Fruit fly (Drosophila melanogaster) whole organism, embryonic: ENCODE results near the gene Mbs.
A peak's percentile ranks its signal among the peaks of the same experiment; 100 is the strongest.

Experiments
- ATbp ChIP-seq: fragments of 200-800 bp; sonication (Bioruptor generic); optimal IDR thresholded peaks from 2 replicates; lab custom pipeline; 2017; ENCODE audit warnings: missing biosample characterization, mild to moderate bottlenecking, missing genetic modification characterization, missing genetic modification reagents
- Abd-B ChIP-seq: fragments of 200-800 bp; sonication (Bioruptor generic); optimal IDR thresholded peaks from 2 replicates; lab custom pipeline; 2018; ENCODE audit warnings: missing biosample characterization, mild to moderate bottlenecking, missing genetic modification characterization, moderate library complexity
- Awh ChIP-seq: fragments of 200-800 bp; sonication (Bioruptor generic); IDR thresholded peaks from 2 replicates; pipeline ENCODE4, ENCODE4 v1.3.6; 2022; ENCODE audit warnings: missing biosample characterization, missing genetic modification characterization
- CG11456 ChIP-seq: fragments of 200-800 bp; sonication (Bioruptor generic); IDR thresholded peaks from 3 replicates; pipeline ENCODE4 v1.3.6; 2022; ENCODE audit warnings: missing biosample characterization, missing genetic modification characterization
- CG11723 ChIP-seq: fragments of 200-800 bp; sonication (Bioruptor generic); optimal IDR thresholded peaks from 2 replicates; lab custom pipeline; 2017; ENCODE audit warnings: missing biosample characterization, mild to moderate bottlenecking, missing genetic modification characterization
- CG12071 ChIP-seq: fragments of 200-800 bp; sonication (Bioruptor generic); optimal IDR thresholded peaks from 3 replicates; lab custom pipeline; 2018; ENCODE audit warnings: missing biosample characterization, mild to moderate bottlenecking, missing genetic modification characterization
- CG12659 ChIP-seq: fragments of 200-800 bp; sonication (Bioruptor generic); optimal IDR thresholded peaks from 3 replicates; lab custom pipeline; 2017; ENCODE audit warnings: mild to moderate bottlenecking, missing biosample characterization, missing genetic modification reagents, missing genetic modification characterization
- CG12942 ChIP-seq: fragments of 200-800 bp; sonication (Bioruptor generic); optimal IDR thresholded peaks from 3 replicates; lab custom pipeline; 2016; ENCODE audit warnings: missing biosample characterization, missing genetic modification characterization
- CG14014 ChIP-seq: fragments of 200-800 bp; sonication (Bioruptor generic); IDR thresholded peaks from 2 replicates; pipeline ENCODE4 v1.3.6; 2022; ENCODE audit warnings: missing biosample characterization, missing genetic modification characterization
- CG14667 ChIP-seq: fragments of 200-800 bp; sonication (Bioruptor generic); IDR thresholded peaks from 2 replicates; pipeline ENCODE4 v1.3.6; 2022; ENCODE audit warnings: missing biosample characterization, missing genetic modification characterization
- CG15514 ChIP-seq: fragments of 200-800 bp; sonication (Bioruptor generic); optimal IDR thresholded peaks from 3 replicates; lab custom pipeline; 2017; ENCODE audit warnings: missing biosample characterization, missing genetic modification characterization, mild to moderate bottlenecking, moderate library complexity, missing genetic modification reagents
- CG18476 ChIP-seq: fragments of 200-800 bp; sonication (Bioruptor generic); optimal IDR thresholded peaks from 2 replicates; lab custom pipeline; 2016; ENCODE audit warnings: missing biosample characterization, mild to moderate bottlenecking, missing genetic modification characterization
- CG2875 ChIP-seq: fragments of 200-800 bp; sonication (Bioruptor generic); optimal IDR thresholded peaks from 2 replicates; lab custom pipeline; 2017; ENCODE audit warnings: missing biosample characterization, mild to moderate bottlenecking, missing genetic modification characterization, missing genetic modification reagents
- CG31441 ChIP-seq: fragments of 200-800 bp; sonication (Bioruptor generic); IDR thresholded peaks from 2 replicates; pipeline ENCODE4 v1.3.6; 2022; ENCODE audit warnings: missing biosample characterization, missing genetic modification characterization
- CG3838 ChIP-seq: fragments of 200-800 bp; sonication (Bioruptor generic); optimal IDR thresholded peaks from 3 replicates; lab custom pipeline; 2016; ENCODE audit warnings: missing biosample characterization, missing genetic modification characterization
- CG4617 ChIP-seq: fragments of 200-800 bp; sonication (Bioruptor generic); optimal IDR thresholded peaks from 3 replicates; lab custom pipeline; 2016; ENCODE audit warnings: missing biosample characterization, missing genetic modification characterization, borderline replicate concordance
- CG4820 ChIP-seq: fragments of 200-800 bp; sonication (Bioruptor generic); optimal IDR thresholded peaks from 3 replicates; lab custom pipeline; 2016; ENCODE audit warnings: missing biosample characterization, missing genetic modification characterization
- CG7987 ChIP-seq: fragments of 200-800 bp; sonication (Bioruptor generic); optimal IDR thresholded peaks from 2 replicates; lab custom pipeline; 2018; ENCODE audit warnings: missing biosample characterization, mild to moderate bottlenecking, missing genetic modification characterization, moderate library complexity
- CG8388 ChIP-seq: fragments of 200-800 bp; sonication (Bioruptor generic); optimal IDR thresholded peaks from 2 replicates; lab custom pipeline; 2019; ENCODE audit warnings: missing biosample characterization, mild to moderate bottlenecking, missing genetic modification characterization, moderate library complexity
- CG9215 ChIP-seq: fragments of 200-800 bp; sonication (Bioruptor generic); IDR thresholded peaks from 2 replicates; pipeline ENCODE4 v1.3.6; 2022; ENCODE audit warnings: missing biosample characterization, missing genetic modification characterization
- Doc3 ChIP-seq: fragments of 200-800 bp; sonication (Bioruptor generic); IDR thresholded peaks from 3 replicates; pipeline ENCODE4 v1.3.6; 2022; ENCODE audit warnings: missing biosample characterization, missing genetic modification characterization; ENCODE audit not compliant: partially characterized antibody
- HLH3B ChIP-seq: fragments of 200-800 bp; sonication (Bioruptor generic); IDR thresholded peaks from 2 replicates; pipeline ENCODE4 v1.3.6; 2022; ENCODE audit warnings: missing biosample characterization, missing genetic modification characterization
- Max ChIP-seq: fragments of 200-800 bp; sonication (Bioruptor generic); optimal IDR thresholded peaks from 2 replicates; lab custom pipeline; 2016; ENCODE audit warnings: missing biosample characterization, mild to moderate bottlenecking, missing genetic modification characterization
- Scr ChIP-seq: fragments of 200-800 bp; sonication (Bioruptor generic); IDR thresholded peaks from 2 replicates; pipeline ENCODE4 v1.3.6; 2022; ENCODE audit warnings: missing biosample characterization, missing genetic modification characterization; ENCODE audit not compliant: partially characterized antibody
- Sin3A ChIP-seq: fragments of >200 bp; optimal IDR thresholded peaks from 2 replicates; lab custom pipeline; 2018
- Sox102F ChIP-seq: fragments of 200-800 bp; sonication (Bioruptor generic); optimal IDR thresholded peaks from 2 replicates; lab custom pipeline; 2018; ENCODE audit warnings: missing biosample characterization, mild to moderate bottlenecking, missing genetic modification characterization, moderate library complexity
- Spps ChIP-seq: fragments of 200-800 bp; sonication (Bioruptor generic); optimal IDR thresholded peaks from 2 replicates; lab custom pipeline; 2018; ENCODE audit warnings: missing biosample characterization, mild to moderate bottlenecking, missing genetic modification characterization
- Sry-δ ChIP-seq: fragments of 200-800 bp; sonication (Bioruptor generic); optimal IDR thresholded peaks from 2 replicates; lab custom pipeline; 2016; ENCODE audit warnings: missing biosample characterization, missing genetic modification characterization
- Ssrp ChIP-seq: fragments of 200-800 bp; sonication (Bioruptor generic); optimal IDR thresholded peaks from 2 replicates; lab custom pipeline; 2018; ENCODE audit warnings: missing biosample characterization, mild to moderate bottlenecking, missing genetic modification characterization, moderate library complexity
- br ChIP-seq: fragments of >200 bp; optimal IDR thresholded peaks from 2 replicates; lab custom pipeline; 2017
- cas ChIP-seq: fragments of 200-800 bp; sonication (Bioruptor generic); IDR thresholded peaks from 2 replicates; pipeline ENCODE4 v1.3.6; 2022; ENCODE audit warnings: missing biosample characterization, missing genetic modification characterization
- dan ChIP-seq: fragments of 200-800 bp; sonication (Bioruptor generic); IDR thresholded peaks from 2 replicates; pipeline ENCODE4 v1.3.6; 2022; ENCODE audit warnings: missing biosample characterization, missing genetic modification characterization
- gcm ChIP-seq: fragments of 200-800 bp; sonication (Bioruptor generic); optimal IDR thresholded peaks from 2 replicates; lab custom pipeline; 2019; ENCODE audit warnings: missing biosample characterization, mild to moderate bottlenecking, missing genetic modification characterization, moderate library complexity
- hb ChIP-seq: fragments of 200-800 bp; sonication (Bioruptor generic); IDR thresholded peaks from 3 replicates; pipeline ENCODE4 v1.3.6; 2022; ENCODE audit warnings: missing biosample characterization, missing genetic modification characterization; ENCODE audit not compliant: partially characterized antibody
- ind ChIP-seq: fragments of 200-800 bp; sonication (Bioruptor generic); optimal IDR thresholded peaks from 3 replicates; lab custom pipeline; 2016; ENCODE audit warnings: missing biosample characterization, missing genetic modification characterization
- insv ChIP-seq, 2 experiments: fragments of 200-800 bp; sonication (Bioruptor generic); optimal IDR thresholded peaks; 3 replicates each; lab custom pipeline; 2016 to 2018; ENCODE audit warnings: missing biosample characterization in 2 of 2, missing genetic modification characterization in 2 of 2
- kay ChIP-seq: fragments of 200-800 bp; sonication (Bioruptor generic); optimal IDR thresholded peaks from 2 replicates; lab custom pipeline; 2016; ENCODE audit warnings: missing biosample characterization, missing genetic modification characterization
- ken ChIP-seq: fragments of 200-800 bp; sonication (Bioruptor generic); IDR thresholded peaks from 3 replicates; pipeline ENCODE4 v1.3.6; 2022; ENCODE audit warnings: missing biosample characterization, missing genetic modification characterization
- nerfin-1 ChIP-seq: fragments of 200-800 bp; sonication (Bioruptor generic); optimal IDR thresholded peaks from 3 replicates; lab custom pipeline; 2019; ENCODE audit warnings: missing biosample characterization, mild to moderate bottlenecking, missing genetic modification characterization, moderate library complexity
- oc ChIP-seq: fragments of 200-800 bp; sonication (Bioruptor generic); optimal IDR thresholded peaks from 2 replicates; lab custom pipeline; 2018; ENCODE audit warnings: missing biosample characterization, mild to moderate bottlenecking, missing genetic modification characterization, moderate library complexity
- pan ChIP-seq, 4 experiments: fragments of >200 bp in 3 of 4; fragments of 200-800 bp in 1 of 4; sonication (Bioruptor generic) in 1 of 4; optimal IDR thresholded peaks in 3 of 4; IDR thresholded peaks in 1 of 4; 2 replicates each; pipeline versions ENCODE4 v1.3.6 to Lab custom; 2017 to 2022; ENCODE audit warnings: missing biosample characterization in 2 of 4, missing genetic modification characterization in 2 of 4, mixed read lengths in 1 of 4
- pita ChIP-seq: fragments of 200-800 bp; sonication (Bioruptor generic); optimal IDR thresholded peaks from 2 replicates; lab custom pipeline; 2017; ENCODE audit warnings: missing biosample characterization, mild to moderate bottlenecking, missing genetic modification characterization
- schlank ChIP-seq: fragments of 200-800 bp; sonication (Bioruptor generic); optimal IDR thresholded peaks from 2 replicates; lab custom pipeline; 2018; ENCODE audit warnings: missing biosample characterization, mild to moderate bottlenecking, missing genetic modification characterization
- sima ChIP-seq: fragments of 200-800 bp; sonication (Bioruptor generic); optimal IDR thresholded peaks from 2 replicates; lab custom pipeline; 2016; ENCODE audit warnings: missing biosample characterization, missing genetic modification characterization
- tap ChIP-seq: fragments of 200-800 bp; optimal IDR thresholded peaks from 3 replicates; lab custom pipeline; 2019; ENCODE audit warnings: missing biosample characterization, mild to moderate bottlenecking, missing genetic modification characterization, moderate library complexity
- tgo ChIP-seq: fragments of 200-800 bp; sonication (Bioruptor generic); IDR thresholded peaks from 3 replicates; pipeline ENCODE4 v1.3.6; 2022; ENCODE audit warnings: missing biosample characterization, missing genetic modification characterization
- toy ChIP-seq: fragments of 200-800 bp; sonication (Bioruptor generic); IDR thresholded peaks from 2 replicates; pipeline ENCODE4 v1.3.6; 2022; ENCODE audit warnings: missing biosample characterization, missing genetic modification characterization
- usp ChIP-seq: fragments of >200 bp; optimal IDR thresholded peaks from 2 replicates; lab custom pipeline; 2017; ENCODE audit warnings: missing biosample characterization, missing genetic modification characterization
- wek ChIP-seq: fragments of 200-800 bp; sonication (Bioruptor generic); optimal IDR thresholded peaks from 3 replicates; lab custom pipeline; 2018; ENCODE audit warnings: missing biosample characterization, mild to moderate bottlenecking, missing genetic modification characterization, moderate library complexity

The Mbs gene

DNA sequence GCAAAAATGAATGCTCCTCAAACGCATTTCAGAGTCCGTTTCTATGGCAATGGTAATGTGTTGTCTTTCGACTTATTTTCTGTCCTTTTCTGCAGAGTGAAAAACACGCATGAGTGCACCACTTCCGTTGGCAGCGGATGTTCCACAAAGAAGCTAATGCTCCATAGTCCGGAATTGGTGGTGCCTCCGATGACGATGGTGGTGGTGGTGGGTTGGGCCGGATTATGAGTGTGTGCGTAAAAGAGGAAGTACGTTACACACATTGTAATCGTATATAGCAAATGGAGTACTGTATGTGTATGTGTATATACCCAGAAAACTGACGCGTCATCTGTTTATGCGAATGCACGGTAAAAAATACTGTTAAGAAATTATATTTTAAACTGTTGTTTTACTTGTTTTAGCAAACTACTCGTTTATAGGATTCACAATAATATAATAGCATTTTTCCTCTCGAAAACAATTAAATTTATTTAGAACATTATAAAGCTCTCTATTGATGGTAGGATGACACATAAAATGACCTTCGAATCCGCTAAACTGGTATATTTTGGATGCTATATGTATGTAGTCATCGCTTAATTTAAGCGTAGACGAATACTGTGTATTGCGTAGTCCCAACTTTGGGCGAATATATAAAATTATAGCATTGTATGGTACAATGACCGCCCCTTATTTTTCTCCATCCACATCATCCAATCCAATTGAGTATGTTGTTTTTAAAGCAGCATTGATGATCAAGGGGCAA, 6.5 kb upstream of the Mbs start (continued):
- no peak for TF ChIP-seq oc (tag; lab: Kevin White, UChicago)
- peak; percentile 60 for TF ChIP-seq CG8388 (GFP tag; lab: Kevin White, UChicago)
- TF ChIP-seq ATbp (GFP tag; lab: Kevin White, UChicago): peak; percentile 35
- TF ChIP-seq Scr (GFP tag; lab: Robert Waterston, UW): no peak
- TF ChIP-seq CG12942 (GFP tag; lab: Kevin White, UChicago): no peak
- no peak for TF ChIP-seq pita (GFP tag; lab: Kevin White, UChicago)
- TF ChIP-seq gcm (GFP tag; lab: Kevin White, UChicago): peak; percentile 53
- TF ChIP-seq CG11456 (GFP tag; lab: Robert Waterston, UW): no peak
- TF ChIP-seq pan (optimal IDR thresholded peaks at IDR 0.05; lab: Kevin White, UChicago): no peak
- peak in 1 of 2 experiments; percentile 69 for TF ChIP-seq pan (GFP tag; optimal IDR thresholded peaks at IDR 0.05 in 1 of 2, IDR thresholded peaks at IDR 0.05 in 1 of 2)
- peak; percentile 69 for TF ChIP-seq kay (GFP tag; lab: Kevin White, UChicago)
- peak; percentile 61 for TF ChIP-seq CG31441 (GFP tag; lab: Robert Waterston, UW)
- TF ChIP-seq toy (GFP tag; lab: Robert Waterston, UW): no peak
- no peak for TF ChIP-seq Doc3 (GFP tag; lab: Robert Waterston, UW)
- TF ChIP-seq CG11723: no peak
- no peak for TF ChIP-seq CG7987
- peak; percentile 65 for TF ChIP-seq CG14014 (GFP tag; lab: Robert Waterston, UW)
- TF ChIP-seq CG3838 (GFP tag; lab: Kevin White, UChicago): no peak
- TF ChIP-seq insv (GFP tag; optimal IDR thresholded peaks at IDR 0.05; lab: Kevin White, UChicago): no peak
- no peak for TF ChIP-seq CG4820 (GFP tag; lab: Kevin White, UChicago)
- no peak for TF ChIP-seq Spps (tag; lab: Kevin White, UChicago)
- TF ChIP-seq Awh: peak; percentile 7; the same call in 1 of the 2 replicates
- peak; percentile 11 for TF ChIP-seq CG12071 (GFP tag; lab: Kevin White, UChicago)
- TF ChIP-seq CG2875 (GFP tag; lab: Kevin White, UChicago): no peak
- peak; percentile 12 for TF ChIP-seq Ssrp (tag; lab: Kevin White, UChicago)
- TF ChIP-seq usp (GFP tag; lab: Kevin White, UChicago): no peak
- no peak for TF ChIP-seq CG18476
- TF ChIP-seq nerfin-1 (tag; lab: Kevin White, UChicago): peak; percentile 28
- TF ChIP-seq br (lab: Kevin White, UChicago): no peak
- TF ChIP-seq sima (GFP tag; lab: Kevin White, UChicago): no peak
- peak; percentile 30 for TF ChIP-seq Max (GFP tag; lab: Kevin White, UChicago)
- peak; percentile 45; the same call in 1 of the 2 replicates for TF ChIP-seq CG14667 (GFP tag; lab: Robert Waterston, UW)
- TF ChIP-seq HLH3B (GFP tag; lab: Robert Waterston, UW): peak; percentile 42; the same call in 1 of the 2 replicates
- TF ChIP-seq hb (GFP tag; lab: Robert Waterston, UW): no peak
- no peak for TF ChIP-seq CG12659 (GFP tag; lab: Kevin White, UChicago)
- peak; percentile 46 for TF ChIP-seq tap (tag; lab: Kevin White, UChicago)
- peak; percentile 27 for TF ChIP-seq Abd-B
- TF ChIP-seq wek (GFP tag; lab: Kevin White, UChicago): no peak
- no peak for TF ChIP-seq CG9215
- no peak for TF ChIP-seq ind (GFP tag; lab: Kevin White, UChicago)
- no peak for TF ChIP-seq Sin3A (lab: Kevin White, UChicago)
- TF ChIP-seq schlank (tag; lab: Kevin White, UChicago): no peak
- no peak for TF ChIP-seq dan
- TF ChIP-seq Sry-δ (GFP tag; lab: Kevin White, UChicago): no peak
- TF ChIP-seq Sox102F (GFP tag; lab: Kevin White, UChicago): peak; percentile 64
- no peak for TF ChIP-seq ken (GFP tag; lab: Robert Waterston, UW)
- no peak for TF ChIP-seq CG15514
- TF ChIP-seq CG4617: no peak
- no peak for TF ChIP-seq cas
- TF ChIP-seq tgo (GFP tag; lab: Robert Waterston, UW): peak; percentile 36; the same call in 2 of the 3 replicates
